Worm (Caenorhabditis elegans): ENCODE data around the gene nhr-98.

DNA sequence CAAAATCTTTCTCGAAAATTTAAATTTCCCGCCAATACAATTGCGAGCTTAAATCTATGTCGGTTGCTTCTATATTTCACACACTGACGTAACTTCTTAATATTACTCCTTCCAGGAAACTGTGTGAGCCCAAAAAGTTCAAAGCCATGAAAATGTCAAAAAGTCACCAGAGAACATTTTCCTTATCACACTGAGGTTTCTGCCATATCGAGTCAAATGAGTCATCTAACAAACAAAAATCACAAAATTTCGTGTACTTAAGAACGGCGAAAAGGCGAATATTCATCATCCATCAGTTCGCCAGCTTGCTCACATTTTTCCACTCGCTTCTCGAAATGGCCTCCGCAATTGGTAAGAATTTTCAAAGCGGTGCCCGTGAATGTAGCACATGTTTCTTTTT, 4.0 kb upstream of the nhr-98 start, which contains the start of gene M02H5.8:
- TF ChIP-seq nhr-237 (tag; optimal IDR thresholded peaks at IDR 0.05) (no peak), nhr-76 (tag; optimal IDR thresholded peaks at IDR 0.05) (no peak), nhr-12 (tag; optimal IDR thresholded peaks at IDR 0.05) (no peak), unc-62 (GFP tag; optimal IDR thresholded peaks at IDR 0.05) (no peak), unc-39 (tag; optimal IDR thresholded peaks at IDR 0.05) (no peak), ham-2 (GFP tag; optimal IDR thresholded peaks at IDR 0.05) (no peak), lsy-2 (tag; optimal IDR thresholded peaks at IDR 0.05) (no peak), M03D4.4 (tag; optimal IDR thresholded peaks at IDR 0.05) (no peak), snpc-4 (tag; optimal IDR thresholded peaks at IDR 0.05) (no peak), blmp-1 (tag; optimal IDR thresholded peaks at IDR 0.05) (no peak), nhr-2 (tag; optimal IDR thresholded peaks at IDR 0.05) (no peak), mep-1 (tag; optimal IDR thresholded peaks at IDR 0.05) (no peak), nhr-28 (tag; optimal IDR thresholded peaks at IDR 0.05) (no peak), sptf-1 (tag; optimal IDR thresholded peaks at IDR 0.05) (no peak)

Measured in whole organism, mixed stage, embryonic.